Worm (Caenorhabditis elegans) whole organism, midembryonic: Measurements from ENCODE around the gene rpy-1.

Experiments
- T22C8.4 ChIP-seq: fragments of 200-800 bp; sonication (Bioruptor generic); IDR thresholded peaks from 2 replicates; pipeline ENCODE4 v1.3.6; 2022; ENCODE audit warnings: missing genetic modification characterization, missing compliant biosample characterization
- flt-1 ChIP-seq: fragments of 200-800 bp; sonication (Bioruptor generic); IDR thresholded peaks from 2 replicates; pipeline ENCODE4 v1.3.6; 2022; ENCODE audit warnings: missing genetic modification characterization, missing compliant biosample characterization
- med-1 ChIP-seq: sonication (generic microtip); optimal IDR thresholded peaks from 2 replicates; lab custom pipeline; 2017; ENCODE audit warnings: missing genetic modification characterization, mild to moderate bottlenecking, missing compliant biosample characterization, antibody characterized with exemption, missing genetic modification reagents; ENCODE audit not compliant: insufficient read depth
- ztf-23 ChIP-seq: fragments of 200-800 bp; sonication (Bioruptor generic); IDR thresholded peaks from 2 replicates; pipeline ENCODE4 v1.3.6; 2022; ENCODE audit warnings: missing genetic modification reagents, missing genetic modification characterization, missing compliant biosample characterization

- TF ChIP-seq ztf-23 (GFP tag; lab: Robert Waterston, UW) (no peak), T22C8.4 (GFP tag; lab: Robert Waterston, UW) (no peak), med-1 (GFP tag; lab: Kevin White, UChicago) (no peak), flt-1 (no peak)
Measured at ce11 chrII:6667534-6667933, 37.9 kb downstream of the rpy-1 start.
